Fruit fly (Drosophila melanogaster): ENCODE results near the gene CG9331.

Gene CG9331

dm6 chr2L:20858371-20859340 is 36.0 kb downstream of the CG9331 start, which contains the start of gene bero (continued):
- no peak for TF ChIP-seq ash1 (GFP tag; optimal IDR thresholded peaks at IDR 0.05)
- 0 out of 3 replicates have a peak, but pooled peaks have one; percentile 18 for TF ChIP-seq HLH4C (GFP tag; IDR thresholded peaks at IDR 0.05; ENCODE audit: partially characterized antibody)
- no peak for TF ChIP-seq aop (GFP tag; IDR thresholded peaks at IDR 0.05)
- TF ChIP-seq Jarid2 (GFP tag; optimal IDR thresholded peaks at IDR 0.05), result peak; percentile 69
- peak; percentile 5 for TF ChIP-seq CG4707 (GFP tag; optimal IDR thresholded peaks at IDR 0.05)
- peak in 1 of 2 experiments; percentile 31 for TF ChIP-seq Eip74EF (GFP tag; optimal IDR thresholded peaks at IDR 0.05)
- TF ChIP-seq H2.0 (GFP tag; IDR thresholded peaks at IDR 0.05), result 0 out of 2 replicates have a peak, but pooled peaks have one; percentile 7
- TF ChIP-seq BtbVII (GFP tag; optimal IDR thresholded peaks at IDR 0.05), result peak; percentile 44
- TF ChIP-seq HLHmδ (GFP tag; optimal IDR thresholded peaks at IDR 0.05), result peak; percentile 7
- peak; percentile 65; the same call in 2 of the 3 replicates for TF ChIP-seq CG2199 (GFP tag; IDR thresholded peaks at IDR 0.05)
- peak; percentile 72 for TF ChIP-seq Elba2 (GFP tag; optimal IDR thresholded peaks at IDR 0.05)
- TF ChIP-seq CG6254 (GFP tag; optimal IDR thresholded peaks at IDR 0.05), result no peak
- TF ChIP-seq Adf1 (GFP tag; IDR thresholded peaks at IDR 0.05), result 0 out of 2 replicates have a peak, but pooled peaks have one; percentile 14
- peak; percentile 52 for TF ChIP-seq CG12769 (tag; optimal IDR thresholded peaks at IDR 0.05)
- TF ChIP-seq CG6175 (GFP tag; IDR thresholded peaks at IDR 0.05), result peak; percentile 64; the same call in 2 of the 3 replicates
- no peak for TF ChIP-seq grau (tag; optimal IDR thresholded peaks at IDR 0.05)
- TF ChIP-seq pan (optimal IDR thresholded peaks at IDR 0.05), result no peak
- TF ChIP-seq pan (GFP tag; optimal IDR thresholded peaks at IDR 0.05 in 1 of 2, IDR thresholded peaks at IDR 0.05 in 1 of 2), result peak in 1 of 2 experiments; percentile 19
- peak; percentile 30; the same call in 1 of the 2 replicates for TF ChIP-seq Bgb (GFP tag; IDR thresholded peaks at IDR 0.05; ENCODE audit: partially characterized antibody)
- no peak for TF ChIP-seq CG15514 (GFP tag; optimal IDR thresholded peaks at IDR 0.05)
- peak; percentile 73 for TF ChIP-seq sqz (GFP tag; optimal IDR thresholded peaks at IDR 0.05)
- peak; percentile 38; the same call in 1 of the 3 replicates for TF ChIP-seq sr (GFP tag; IDR thresholded peaks at IDR 0.05)
- TF ChIP-seq eve (GFP tag; optimal IDR thresholded peaks at IDR 0.05), result peak in 1 of 2 experiments; percentile 76
- TF ChIP-seq CG4282 (GFP tag; optimal IDR thresholded peaks at IDR 0.05), result no peak
- peak; percentile 61 for TF ChIP-seq Med (GFP tag)
- peak; percentile 24; the same call in 1 of the 3 replicates for TF ChIP-seq otp (GFP tag; IDR thresholded peaks at IDR 0.05)
- peak; percentile 36; the same call in 1 of the 2 replicates for TF ChIP-seq slbo (GFP tag; IDR thresholded peaks at IDR 0.05)
- TF ChIP-seq CG15269 (tag; optimal IDR thresholded peaks at IDR 0.05), result peak; percentile 3
- no peak for TF ChIP-seq run (tag; optimal IDR thresholded peaks at IDR 0.05)
- TF ChIP-seq chm (GFP tag; IDR thresholded peaks at IDR 0.05), result peak; percentile 56; the same call in 1 of the 2 replicates
- TF ChIP-seq D19A (tag; optimal IDR thresholded peaks at IDR 0.05), result peak; percentile 19
- 0 out of 3 replicates have a peak, but pooled peaks have one; percentile 46 for TF ChIP-seq CG7963 (GFP tag; IDR thresholded peaks at IDR 0.05; ENCODE audit: partially characterized antibody)
- TF ChIP-seq hkb (optimal IDR thresholded peaks at IDR 0.05), result no peak
- TF ChIP-seq hkb (GFP tag; IDR thresholded peaks at IDR 0.05), result 0 out of 2 replicates have a peak, but pooled peaks have one; percentile 15
- peak; percentile 95 for TF ChIP-seq z (GFP tag; IDR thresholded peaks at IDR 0.05)
- TF ChIP-seq CTCF (GFP tag; optimal IDR thresholded peaks at IDR 0.05), result peak; percentile 13
- TF ChIP-seq CG17328 (GFP tag; IDR thresholded peaks at IDR 0.05), result no peak
- TF ChIP-seq Hr51 (GFP tag; optimal IDR thresholded peaks at IDR 0.05), result peak in 1 of 2 experiments; percentile 13
- peak; percentile 79 for TF ChIP-seq CG9215 (GFP tag; IDR thresholded peaks at IDR 0.05)
- TF ChIP-seq CG8290 (GFP tag; optimal IDR thresholded peaks at IDR 0.05), result no peak
- TF ChIP-seq CG8290 (tag; optimal IDR thresholded peaks at IDR 0.05), result peak in 1 of 2 experiments; percentile 63
- no peak for TF ChIP-seq Spps (tag; optimal IDR thresholded peaks at IDR 0.05)
- no peak for TF ChIP-seq CG31388 (GFP tag; optimal IDR thresholded peaks at IDR 0.05)
- TF ChIP-seq bcd (GFP tag; optimal IDR thresholded peaks at IDR 0.05), result no peak
- TF ChIP-seq Sin3A (optimal IDR thresholded peaks at IDR 0.05), result no peak
- peak; percentile 84 for TF ChIP-seq sens (GFP tag)
- peak; percentile 16 for TF ChIP-seq CG15601 (tag; optimal IDR thresholded peaks at IDR 0.05)
- TF ChIP-seq Opbp (GFP tag; IDR thresholded peaks at IDR 0.05; ENCODE audit: partially characterized antibody), result peak; percentile 29; the same call in 1 of the 3 replicates

Measured in whole organism, embryonic.